Worm (Caenorhabditis elegans) whole organism, L1 larva: ENCODE data around the gene F58B4.2.

ENCODE experiments used
- aha-1 ChIP-seq: fragments of 150-350 bp; optimal IDR thresholded peaks from 2 replicates; lab custom pipeline; 2014; ENCODE audit warnings: missing biosample characterization, missing genetic modification characterization
- ama-1 ChIP-seq: fragments of 150-350 bp; optimal IDR thresholded peaks from 2 replicates; lab custom pipeline; 2014
- irx-1 ChIP-seq: sonication (generic microtip); optimal IDR thresholded peaks from 2 replicates; lab custom pipeline; 2016; ENCODE audit warnings: missing genetic modification characterization, missing compliant biosample characterization
- lin-15B ChIP-seq: fragments of 150-350 bp; sonication (generic microtip); optimal IDR thresholded peaks from 3 replicates; lab custom pipeline; 2014; ENCODE audit warnings: missing biosample characterization, missing genetic modification characterization
- nhr-237 ChIP-seq: fragments of 150-350 bp; optimal IDR thresholded peaks from 2 replicates; lab custom pipeline; 2014; ENCODE audit warnings: missing biosample characterization, missing genetic modification characterization
- nhr-47 ChIP-seq: sonication (generic microtip); optimal IDR thresholded peaks from 2 replicates; lab custom pipeline; 2016; ENCODE audit warnings: mild to moderate bottlenecking, missing genetic modification characterization, moderate library complexity, missing compliant biosample characterization
- nhr-77 ChIP-seq: fragments of 150-350 bp; optimal IDR thresholded peaks from 2 replicates; lab custom pipeline; 2014; ENCODE audit warnings: missing biosample characterization, missing genetic modification characterization
- skn-1 ChIP-seq: fragments of 150-350 bp; optimal IDR thresholded peaks from 2 replicates; lab custom pipeline; 2014; ENCODE audit warnings: missing biosample characterization, missing genetic modification characterization
- unc-62 ChIP-seq: fragments of 150-350 bp; optimal IDR thresholded peaks from 2 replicates; lab custom pipeline; 2014; ENCODE audit warnings: missing biosample characterization, missing genetic modification reagents, missing genetic modification characterization
- unc-86 ChIP-seq: sonication (generic microtip); optimal IDR thresholded peaks from 2 replicates; lab custom pipeline; 2016; ENCODE audit warnings: missing genetic modification characterization, missing compliant biosample characterization
- zip-4 ChIP-seq: fragments of 200-800 bp; sonication (Bioruptor generic); optimal IDR thresholded peaks from 2 replicates; lab custom pipeline; 2018; ENCODE audit warnings: mild to moderate bottlenecking, missing genetic modification characterization, moderate library complexity, missing compliant biosample characterization

DNA sequence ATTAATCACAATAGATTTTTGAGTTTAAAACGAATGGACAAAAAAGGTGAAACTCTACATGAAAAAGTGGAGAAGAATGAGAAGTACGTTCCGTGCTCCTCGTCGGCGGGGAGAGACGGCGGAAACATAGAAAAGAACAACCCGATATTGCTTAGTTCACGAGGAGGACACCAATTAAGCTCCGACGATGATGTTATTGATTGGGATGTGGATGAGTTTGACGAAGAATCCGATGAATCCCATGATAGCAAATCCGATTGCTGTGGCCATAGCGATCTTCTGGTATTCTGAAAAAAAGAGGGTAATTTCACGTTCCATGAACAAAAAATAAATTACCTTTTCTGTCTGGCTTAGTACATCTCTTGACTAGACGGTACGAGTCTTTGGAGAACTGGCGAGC lies 21.6 kb downstream of the F58B4.2 start:
- TF ChIP-seq unc-62 (GFP tag; lab: Kevin White, UChicago) (no peak), nhr-47 (tag; lab: Kevin White, UChicago) (no peak), nhr-237 (no peak), irx-1 (no peak), aha-1 (tag; lab: Kevin White, UChicago) (no peak), zip-4 (no peak), nhr-77 (no peak), unc-86 (no peak), lin-15B (tag; lab: Kevin White, UChicago) (no peak), ama-1 (lab: Kevin White, UChicago) (no peak), skn-1 (tag; lab: Kevin White, UChicago) (no peak)
